Worm (Caenorhabditis elegans) whole organism, late embryonic: ENCODE data around the gene srx-130.

Experiments used
- ceh-30 ChIP-seq: fragments of 150-350 bp; optimal IDR thresholded peaks from 2 replicates; lab custom pipeline; 2014; ENCODE audit warnings: missing biosample characterization, missing genetic modification characterization
- dmd-4 ChIP-seq: sonication (generic microtip); optimal IDR thresholded peaks from 2 replicates; lab custom pipeline; 2016; ENCODE audit warnings: borderline replicate concordance, missing genetic modification characterization, missing compliant biosample characterization
- dve-1 ChIP-seq: sonication (generic microtip); optimal IDR thresholded peaks from 2 replicates; lab custom pipeline; 2017; ENCODE audit warnings: antibody characterized with exemption, mild to moderate bottlenecking, missing genetic modification characterization, missing compliant biosample characterization
- elt-2 ChIP-seq: sonication (generic microtip); optimal IDR thresholded peaks from 2 replicates; lab custom pipeline; 2016; ENCODE audit warnings: missing genetic modification reagents, missing genetic modification characterization, missing compliant biosample characterization
- elt-4 ChIP-seq: sonication (generic microtip); optimal IDR thresholded peaks from 2 replicates; lab custom pipeline; 2016; ENCODE audit warnings: missing genetic modification characterization, missing compliant biosample characterization
- ets-4 ChIP-seq: sonication (generic microtip); optimal IDR thresholded peaks from 2 replicates; lab custom pipeline; 2016; ENCODE audit warnings: missing genetic modification characterization, missing compliant biosample characterization
- tbx-2 ChIP-seq: sonication (generic microtip); optimal IDR thresholded peaks from 2 replicates; lab custom pipeline; 2016; ENCODE audit warnings: missing genetic modification characterization, missing compliant biosample characterization
- tbx-7 ChIP-seq: sonication (generic microtip); optimal IDR thresholded peaks from 2 replicates; lab custom pipeline; 2016; ENCODE audit warnings: missing genotype, missing genetic modification characterization, missing compliant biosample characterization
- unc-86 ChIP-seq: sonication (generic microtip); optimal IDR thresholded peaks from 2 replicates; lab custom pipeline; 2016; ENCODE audit warnings: missing genetic modification characterization, missing compliant biosample characterization

DNA sequence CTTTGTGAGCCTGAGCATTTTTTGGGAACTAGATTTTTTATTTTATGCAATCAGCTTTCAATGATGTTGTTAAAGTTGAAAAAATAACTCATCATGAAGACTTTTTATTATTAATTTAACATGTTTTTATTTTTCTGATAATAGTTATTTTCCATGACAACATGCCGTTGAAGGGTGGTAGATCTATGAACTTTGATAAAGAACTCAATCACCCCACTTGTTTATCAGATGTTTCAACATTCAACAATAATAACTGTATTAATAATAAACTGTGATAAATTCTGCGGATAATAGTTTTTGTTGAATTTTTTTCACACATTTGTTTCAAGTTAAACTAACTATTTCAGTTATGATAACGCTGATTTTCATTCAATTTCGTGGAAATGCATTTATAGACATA lies 48.2 kb downstream of the srx-130 start:
- TF ChIP-seq dmd-4 (tag; lab: Kevin White, UChicago): no peak
- TF ChIP-seq tbx-2 (tag; lab: Kevin White, UChicago): no peak
- TF ChIP-seq elt-2 (tag; lab: Kevin White, UChicago): no peak
- no peak for TF ChIP-seq elt-4 (tag; lab: Kevin White, UChicago)
- TF ChIP-seq unc-86: no peak
- no peak for TF ChIP-seq ceh-30 (tag; lab: Kevin White, UChicago)
- no peak for TF ChIP-seq tbx-7 (tag; lab: Kevin White, UChicago)
- no peak for TF ChIP-seq ets-4 (tag; lab: Kevin White, UChicago)
- no peak for TF ChIP-seq dve-1
